Fruit fly (Drosophila melanogaster) whole organism, embryonic: ENCODE measurements around the gene Spec2.

Experiments used
- Ada2b ChIP-seq: fragments of 200-800 bp; sonication (Bioruptor generic); IDR thresholded peaks from 2 replicates; pipeline ENCODE4 v1.3.6; 2022; ENCODE audit warnings: missing biosample characterization, missing genetic modification characterization
- C15 ChIP-seq: fragments of 200-800 bp; sonication (Bioruptor generic); IDR thresholded peaks from 3 replicates; pipeline ENCODE4 v1.3.6; 2022; ENCODE audit warnings: missing biosample characterization, missing genetic modification characterization
- CG10209 ChIP-seq: fragments of 200-800 bp; sonication (Bioruptor generic); optimal IDR thresholded peaks from 3 replicates; lab custom pipeline; 2017; ENCODE audit warnings: missing biosample characterization, mild to moderate bottlenecking, missing genetic modification characterization, missing genetic modification reagents
- CG10959 ChIP-seq: fragments of 200-800 bp; sonication (Bioruptor generic); IDR thresholded peaks from 2 replicates; pipeline ENCODE4 v1.3.6; 2022; ENCODE audit warnings: missing biosample characterization, missing genetic modification characterization
- CG11398 ChIP-seq: fragments of 200-800 bp; sonication (Bioruptor generic); optimal IDR thresholded peaks from 2 replicates; lab custom pipeline; 2016; ENCODE audit warnings: missing biosample characterization, missing genetic modification characterization
- CG12104 ChIP-seq: fragments of 200-800 bp; sonication (Bioruptor generic); optimal IDR thresholded peaks from 3 replicates; lab custom pipeline; 2016; ENCODE audit warnings: missing biosample characterization, missing genetic modification characterization
- CG12236 ChIP-seq: fragments of 200-800 bp; sonication (Bioruptor generic); optimal IDR thresholded peaks from 2 replicates; lab custom pipeline; 2016; ENCODE audit warnings: missing biosample characterization, missing genetic modification characterization
- CG13775 ChIP-seq: fragments of 200-800 bp; sonication (Bioruptor generic); optimal IDR thresholded peaks from 3 replicates; lab custom pipeline; 2017; ENCODE audit warnings: missing biosample characterization, mild to moderate bottlenecking, missing genetic modification characterization
- CG14860 ChIP-seq: fragments of 200-800 bp; sonication (Bioruptor generic); IDR thresholded peaks from 3 replicates; pipeline ENCODE4 v1.3.6; 2022; ENCODE audit warnings: missing biosample characterization, missing genetic modification characterization; ENCODE audit not compliant: partially characterized antibody
- CG1792 ChIP-seq: fragments of 200-800 bp; sonication (Bioruptor generic); optimal IDR thresholded peaks from 2 replicates; lab custom pipeline; 2016; ENCODE audit warnings: missing biosample characterization, missing genetic modification characterization
- CG3726 ChIP-seq: fragments of 200-800 bp; sonication (Bioruptor generic); IDR thresholded peaks from 3 replicates; pipeline ENCODE4, ENCODE4 v1.3.6; 2022; ENCODE audit warnings: missing biosample characterization, missing genetic modification characterization
- CG3995 ChIP-seq: fragments of 200-800 bp; sonication (Bioruptor generic); optimal IDR thresholded peaks from 3 replicates; lab custom pipeline; 2016; ENCODE audit warnings: missing biosample characterization, missing genetic modification characterization
- CG4360 ChIP-seq: fragments of 200-800 bp; sonication (Bioruptor generic); IDR thresholded peaks from 2 replicates; pipeline ENCODE4 v1.3.6; 2022; ENCODE audit warnings: missing biosample characterization, missing genetic modification characterization
- CG6813 ChIP-seq: fragments of 200-800 bp; sonication (Bioruptor generic); optimal IDR thresholded peaks from 2 replicates; lab custom pipeline; 2017; ENCODE audit warnings: missing biosample characterization, missing genetic modification characterization, mild to moderate bottlenecking, moderate library complexity, missing genetic modification reagents
- CG8089 ChIP-seq: fragments of 200-800 bp; sonication (Bioruptor generic); optimal IDR thresholded peaks from 3 replicates; lab custom pipeline; 2016; ENCODE audit warnings: missing biosample characterization, missing genetic modification characterization
- CG9609 ChIP-seq: fragments of 200-800 bp; sonication (Bioruptor generic); optimal IDR thresholded peaks from 3 replicates; lab custom pipeline; 2016; ENCODE audit warnings: missing biosample characterization, missing genetic modification characterization
- CG9727 ChIP-seq: fragments of 200-800 bp; sonication (Bioruptor generic); optimal IDR thresholded peaks from 3 replicates; lab custom pipeline; 2017; ENCODE audit warnings: missing biosample characterization, mild to moderate bottlenecking, missing genetic modification characterization
- Gsc ChIP-seq: fragments of 200-800 bp; sonication (Bioruptor generic); IDR thresholded peaks from 2 replicates; pipeline ENCODE4 v1.3.6; 2022; ENCODE audit warnings: missing biosample characterization, missing genetic modification characterization
- Hr39 ChIP-seq: fragments of >200 bp; optimal IDR thresholded peaks from 2 replicates; lab custom pipeline; 2017
- Hr51 ChIP-seq, 2 experiments: fragments of 200-800 bp; sonication (Bioruptor generic); optimal IDR thresholded peaks; 2 replicates in 1 of 2; 3 replicates in 1 of 2; lab custom pipeline; 2016 to 2018; ENCODE audit warnings: missing biosample characterization in 2 of 2, missing genetic modification characterization in 2 of 2, mild to moderate bottlenecking in 1 of 2, moderate library complexity in 1 of 2
- Hsf ChIP-seq: fragments of 200-800 bp; sonication (Bioruptor generic); optimal IDR thresholded peaks from 3 replicates; lab custom pipeline; 2016; ENCODE audit warnings: missing biosample characterization, missing genetic modification characterization
- Lpt ChIP-seq: fragments of >200 bp; optimal IDR thresholded peaks from 2 replicates; lab custom pipeline; 2018; ENCODE audit warnings: missing biosample characterization, missing genetic modification characterization
- Med ChIP-seq: fragments of 200-800 bp; sonication (Bioruptor generic); peaks from one replicate; lab custom pipeline; 2016; ENCODE audit warnings: missing biosample characterization, missing genetic modification characterization, mild to moderate bottlenecking, inconsistent platforms, moderate library complexity
- Nf-YC ChIP-seq: fragments of 200-800 bp; optimal IDR thresholded peaks from 3 replicates; lab custom pipeline; 2019; ENCODE audit warnings: missing biosample characterization, mild to moderate bottlenecking, missing genetic modification characterization, moderate library complexity
- Scr ChIP-seq: fragments of 200-800 bp; sonication (Bioruptor generic); IDR thresholded peaks from 2 replicates; pipeline ENCODE4 v1.3.6; 2022; ENCODE audit warnings: missing biosample characterization, missing genetic modification characterization; ENCODE audit not compliant: partially characterized antibody
- Sox100B ChIP-seq: fragments of 200-800 bp; sonication (Bioruptor generic); optimal IDR thresholded peaks from 3 replicates; lab custom pipeline; 2018; ENCODE audit warnings: missing biosample characterization, mild to moderate bottlenecking, missing genetic modification characterization
- Sry-β ChIP-seq: fragments of 200-800 bp; sonication (Bioruptor generic); optimal IDR thresholded peaks from 2 replicates; lab custom pipeline; 2018; ENCODE audit warnings: missing biosample characterization, mild to moderate bottlenecking, missing genetic modification characterization, moderate library complexity
- ab ChIP-seq: fragments of 200-800 bp; sonication (Bioruptor generic); optimal IDR thresholded peaks from 2 replicates; lab custom pipeline; 2016; ENCODE audit warnings: missing biosample characterization, missing genetic modification characterization
- al ChIP-seq: fragments of 200-800 bp; sonication (Bioruptor generic); IDR thresholded peaks from 2 replicates; pipeline ENCODE4 v1.3.6; 2022; ENCODE audit warnings: missing biosample characterization, missing genetic modification characterization
- ap ChIP-seq: fragments of 200-800 bp; sonication (Bioruptor generic); IDR thresholded peaks from 2 replicates; pipeline ENCODE4 v1.3.6; 2022; ENCODE audit warnings: missing biosample characterization, missing genetic modification characterization
- az2 ChIP-seq: fragments of 200-800 bp; sonication (Bioruptor generic); optimal IDR thresholded peaks from 3 replicates; lab custom pipeline; 2016; ENCODE audit warnings: missing biosample characterization, missing genetic modification characterization
- chif ChIP-seq, 2 experiments: fragments of 200-800 bp; sonication (Bioruptor generic); optimal IDR thresholded peaks; 3 replicates each; lab custom pipeline; 2016; ENCODE audit warnings: missing biosample characterization in 2 of 2, missing genetic modification characterization in 2 of 2
- corto ChIP-seq: fragments of 200-800 bp; sonication (Bioruptor generic); optimal IDR thresholded peaks from 2 replicates; lab custom pipeline; 2016; ENCODE audit warnings: missing biosample characterization, mild to moderate bottlenecking, missing genetic modification characterization, moderate library complexity
- dysf ChIP-seq: fragments of 200-800 bp; sonication (Bioruptor generic); IDR thresholded peaks from 3 replicates; pipeline ENCODE4 v1.3.6; 2022; ENCODE audit warnings: missing biosample characterization, missing genetic modification characterization
- emc ChIP-seq: fragments of 200-800 bp; sonication (Bioruptor generic); optimal IDR thresholded peaks from 2 replicates; lab custom pipeline; 2016; ENCODE audit warnings: missing biosample characterization, missing genetic modification characterization
- fd102C ChIP-seq: fragments of 200-800 bp; sonication (Bioruptor generic); optimal IDR thresholded peaks from 2 replicates; lab custom pipeline; 2018; ENCODE audit warnings: missing biosample characterization, mild to moderate bottlenecking, missing genetic modification characterization, moderate library complexity
- fd96Cb ChIP-seq: fragments of 200-800 bp; sonication (Bioruptor generic); optimal IDR thresholded peaks from 2 replicates; lab custom pipeline; 2018; ENCODE audit warnings: missing biosample characterization, mild to moderate bottlenecking, missing genetic modification characterization, moderate library complexity
- gce ChIP-seq: fragments of 200-800 bp; sonication (Bioruptor generic); IDR thresholded peaks from 3 replicates; pipeline ENCODE4 v1.3.6; 2022; ENCODE audit warnings: missing biosample characterization, missing genetic modification characterization
- gem ChIP-seq: fragments of 200-800 bp; sonication (Bioruptor generic); optimal IDR thresholded peaks from 2 replicates; lab custom pipeline; 2019; ENCODE audit warnings: missing biosample characterization, mild to moderate bottlenecking, missing genetic modification characterization, moderate library complexity
- gfzf ChIP-seq: fragments of 200-800 bp; sonication (Bioruptor generic); optimal IDR thresholded peaks from 2 replicates; lab custom pipeline; 2016; ENCODE audit warnings: missing biosample characterization, mild to moderate bottlenecking, missing genetic modification characterization, moderate library complexity
- gt ChIP-seq: fragments of 200-800 bp; sonication (Bioruptor generic); IDR thresholded peaks from 2 replicates; pipeline ENCODE4 v1.3.6; 2022; ENCODE audit warnings: missing biosample characterization, missing genetic modification characterization
- jigr1 ChIP-seq: fragments of 200-800 bp; sonication (Bioruptor generic); IDR thresholded peaks from 3 replicates; pipeline ENCODE4 v1.3.6; 2022; ENCODE audit warnings: missing biosample characterization, missing genetic modification characterization
- knrl ChIP-seq: fragments of 200-800 bp; sonication (Bioruptor generic); IDR thresholded peaks from 3 replicates; pipeline ENCODE4 v1.3.6; 2022; ENCODE audit warnings: missing biosample characterization, missing genetic modification characterization; ENCODE audit not compliant: partially characterized antibody
- mirr ChIP-seq: fragments of 200-800 bp; sonication (Bioruptor generic); optimal IDR thresholded peaks from 3 replicates; lab custom pipeline; 2018; ENCODE audit warnings: missing biosample characterization, mild to moderate bottlenecking, missing genetic modification characterization
- nau ChIP-seq: fragments of 200-800 bp; sonication (Bioruptor generic); optimal IDR thresholded peaks from 3 replicates; lab custom pipeline; 2017; ENCODE audit warnings: missing biosample characterization, mild to moderate bottlenecking, missing genetic modification characterization, missing genetic modification reagents
- nerfin-2 ChIP-seq: fragments of 200-800 bp; sonication (Bioruptor generic); IDR thresholded peaks from 2 replicates; pipeline ENCODE4 v1.3.6; 2022; ENCODE audit warnings: missing biosample characterization, missing genetic modification characterization; ENCODE audit not compliant: partially characterized antibody
- rib ChIP-seq: fragments of 200-800 bp; sonication (Bioruptor generic); IDR thresholded peaks from 2 replicates; pipeline ENCODE4 v1.3.6; 2022; ENCODE audit warnings: missing biosample characterization, missing genetic modification characterization
- row ChIP-seq: fragments of 200-800 bp; sonication (Bioruptor generic); IDR thresholded peaks from 3 replicates; pipeline ENCODE4 v1.3.6; 2022; ENCODE audit warnings: missing biosample characterization, missing genetic modification characterization
- salm ChIP-seq: fragments of 200-800 bp; sonication (Bioruptor generic); optimal IDR thresholded peaks from 2 replicates; lab custom pipeline; 2018; ENCODE audit warnings: missing biosample characterization, mild to moderate bottlenecking, missing genetic modification characterization
- stc ChIP-seq: fragments of 200-800 bp; sonication (Bioruptor generic); IDR thresholded peaks from 2 replicates; pipeline ENCODE4 v1.3.6; 2022; ENCODE audit warnings: missing biosample characterization, missing genetic modification characterization
- vfl ChIP-seq: fragments of 200-800 bp; sonication (Bioruptor generic); optimal IDR thresholded peaks from 2 replicates; lab custom pipeline; 2016; ENCODE audit warnings: missing biosample characterization, missing genetic modification characterization

The Spec2 gene

DNA sequence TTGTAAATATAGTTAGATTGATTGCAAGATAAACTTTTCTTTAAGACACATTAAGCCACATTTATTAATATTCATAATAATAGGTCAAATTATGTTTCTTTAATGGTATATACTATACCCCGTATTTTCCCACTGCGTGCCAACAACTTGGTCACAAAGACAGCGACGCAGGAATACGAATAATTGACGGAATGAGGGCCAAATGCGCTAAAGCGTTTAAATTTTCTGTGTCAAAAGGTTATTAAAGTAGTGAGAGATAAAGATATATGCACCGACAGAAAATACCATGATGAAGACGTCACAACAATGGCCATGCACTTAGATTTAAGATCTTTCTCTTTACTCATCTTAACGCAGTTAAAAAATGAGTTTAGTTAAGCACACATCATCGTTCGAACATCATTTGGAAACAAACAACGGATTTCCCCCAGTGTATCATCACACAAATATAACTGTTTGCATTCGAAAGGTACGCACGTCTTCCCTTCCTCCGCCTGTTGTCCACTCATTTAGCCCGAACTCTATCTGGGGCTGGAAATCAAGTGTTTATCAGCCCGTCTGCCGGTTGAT is 3.5 kb downstream of the Spec2 start (continued):
- TF ChIP-seq CG4360 (GFP tag; lab: Robert Waterston, UW) (0 out of 2 replicates have a peak, but pooled peaks have one; percentile 24), Nf-YC (tag; lab: Kevin White, UChicago) (peak; percentile 31), CG3726 (peak; percentile 59; the same call in 1 of the 3 replicates), CG9609 (peak; percentile 57), mirr (GFP tag; lab: Kevin White, UChicago) (peak; percentile 18), dysf (peak; percentile 70), CG13775 (GFP tag; lab: Kevin White, UChicago) (peak; percentile 68), CG9727 (GFP tag; lab: Kevin White, UChicago) (peak; percentile 75), ap (GFP tag; lab: Robert Waterston, UW) (peak; percentile 53), CG10959 (GFP tag; lab: Robert Waterston, UW) (no peak), nau (GFP tag; lab: Kevin White, UChicago) (no peak), Scr (GFP tag; lab: Robert Waterston, UW) (no peak), gt (GFP tag; lab: Robert Waterston, UW) (no peak), gem (tag; lab: Kevin White, UChicago) (peak; percentile 74), fd102C (GFP tag; lab: Kevin White, UChicago) (no peak), Hsf (GFP tag; lab: Kevin White, UChicago) (peak; percentile 54), C15 (peak; percentile 17; the same call in 1 of the 3 replicates), knrl (GFP tag; lab: Robert Waterston, UW) (no peak), al (no peak), Hr51 (GFP tag; optimal IDR thresholded peaks at IDR 0.05; lab: Kevin White, UChicago) (peak in 1 of 2 experiments; percentile 70), CG12236 (peak; percentile 56), Sry-β (GFP tag; lab: Kevin White, UChicago) (no peak), gce (GFP tag; lab: Robert Waterston, UW) (peak; percentile 74), CG8089 (peak; percentile 54), jigr1 (GFP tag; lab: Robert Waterston, UW) (peak; percentile 65; the same call in 1 of the 3 replicates), CG14860 (GFP tag; lab: Robert Waterston, UW) (no peak), gfzf (GFP tag; lab: Kevin White, UChicago) (no peak), Ada2b (GFP tag; lab: Robert Waterston, UW) (0 out of 2 replicates have a peak, but pooled peaks have one; percentile 46), stc (GFP tag; lab: Robert Waterston, UW) (peak; percentile 48; the same call in 1 of the 2 replicates), Gsc (GFP tag; lab: Robert Waterston, UW) (peak; percentile 13; the same call in 1 of the 2 replicates), Hr39 (no peak), vfl (peak; percentile 44), az2 (peak; percentile 52), nerfin-2 (GFP tag; lab: Robert Waterston, UW) (no peak), CG1792 (GFP tag; lab: Kevin White, UChicago) (peak; percentile 40), emc (GFP tag; lab: Kevin White, UChicago) (peak; percentile 24)

dm6 chr3R:5617923-5618623 is 5.9 kb downstream of the Spec2 start:
- TF ChIP-seq ab = no peak
- no peak for TF ChIP-seq corto (GFP tag; lab: Kevin White, UChicago)
- no peak for TF ChIP-seq CG12104 (GFP tag; lab: Kevin White, UChicago)
- no peak for TF ChIP-seq CG11398 (GFP tag; lab: Kevin White, UChicago)
- no peak for TF ChIP-seq Lpt (GFP tag; lab: Kevin White, UChicago)
- TF ChIP-seq salm = no peak
- TF ChIP-seq CG10209 (GFP tag; lab: Kevin White, UChicago) = no peak
- no peak for TF ChIP-seq Sox100B
- no peak for TF ChIP-seq Med (GFP tag; lab: Kevin White, UChicago)
- TF ChIP-seq rib (GFP tag; lab: Robert Waterston, UW) = no peak
- no peak for TF ChIP-seq fd96Cb
- no peak for TF ChIP-seq chif (GFP tag; optimal IDR thresholded peaks at IDR 0.05; lab: Kevin White, UChicago)
- TF ChIP-seq CG6813 (GFP tag; lab: Kevin White, UChicago) = no peak
- no peak for TF ChIP-seq CG3995
- 0 out of 3 replicates have a peak, but pooled peaks have one; percentile 30 for TF ChIP-seq row (GFP tag; lab: Robert Waterston, UW)
